Fruit fly (Drosophila melanogaster) Kc167 (cell line): ENCODE results near the gene CG32655.

ENCODE experiments used
- h ChIP-seq: fragments of >200 bp; optimal IDR thresholded peaks from 3 replicates; lab custom pipeline; 2018; ENCODE audit warnings: missing external identifiers
- insv ChIP-seq: fragments of >200 bp; optimal IDR thresholded peaks from 3 replicates; lab custom pipeline; 2018; ENCODE audit warnings: missing external identifiers
- psq ChIP-seq: fragments of >200 bp; optimal IDR thresholded peaks from 2 replicates; lab custom pipeline; 2017; ENCODE audit warnings: missing external identifiers
- ttk ChIP-seq: sonication (Bioruptor generic); optimal IDR thresholded peaks from 2 replicates; lab custom pipeline; 2017; ENCODE audit warnings: missing external identifiers

dm6 chrX:12203555-12203955, 32.1 kb downstream of the CG32655 start:
- TF ChIP-seq h (lab: Kevin White, UChicago) (no peak), psq (lab: Kevin White, UChicago) (no peak), insv (lab: Kevin White, UChicago) (no peak), ttk (lab: Kevin White, UChicago) (no peak)
